Worm (Caenorhabditis elegans) whole organism, L2 larva: ENCODE measurements around the gene C45B11.2.

Experiments
- C34F6.9 ChIP-seq: fragments of 150-350 bp; optimal IDR thresholded peaks from 2 replicates; lab custom pipeline; 2014; ENCODE audit warnings: missing biosample characterization, missing genetic modification characterization
- Y55F3AM.14 ChIP-seq: fragments of 200-800 bp; sonication (Bioruptor generic); optimal IDR thresholded peaks from 2 replicates; lab custom pipeline; 2018; ENCODE audit warnings: mild to moderate bottlenecking, missing genetic modification characterization, missing compliant biosample characterization
- ZK546.5 ChIP-seq: sonication (generic microtip); optimal IDR thresholded peaks from 2 replicates; lab custom pipeline; 2017; ENCODE audit warnings: missing biosample characterization, missing genetic modification characterization
- alr-1 ChIP-seq: fragments of 150-350 bp; optimal IDR thresholded peaks from 2 replicates; lab custom pipeline; 2014; ENCODE audit warnings: missing biosample characterization, missing genetic modification characterization
- aly-2 ChIP-seq: fragments of 150-350 bp; optimal IDR thresholded peaks from 2 replicates; lab custom pipeline; 2014; ENCODE audit warnings: missing biosample characterization, missing genetic modification characterization
- blmp-1 ChIP-seq: sonication (generic microtip); optimal IDR thresholded peaks from 2 replicates; lab custom pipeline; 2017; ENCODE audit warnings: missing genetic modification characterization, mild to moderate bottlenecking, missing compliant biosample characterization, antibody characterized with exemption, moderate library complexity; ENCODE audit not compliant: insufficient read depth
- ceh-16 ChIP-seq: fragments of 150-350 bp; optimal IDR thresholded peaks from 2 replicates; lab custom pipeline; 2014; ENCODE audit warnings: missing biosample characterization, missing genetic modification characterization
- crh-2 ChIP-seq: sonication (generic microtip); optimal IDR thresholded peaks from 2 replicates; lab custom pipeline; 2017; ENCODE audit warnings: missing biosample characterization, missing genetic modification characterization
- egl-27 ChIP-seq: sonication (generic microtip); optimal IDR thresholded peaks from 3 replicates; lab custom pipeline; 2017; ENCODE audit warnings: missing biosample characterization, missing genetic modification reagents, missing genetic modification characterization
- elt-3 ChIP-seq: sonication (generic microtip); optimal IDR thresholded peaks from 2 replicates; lab custom pipeline; 2017; ENCODE audit warnings: missing biosample characterization, missing genetic modification characterization
- fos-1 ChIP-seq: fragments of 150-350 bp; optimal IDR thresholded peaks from 2 replicates; lab custom pipeline; 2014; ENCODE audit warnings: missing biosample characterization, missing genetic modification characterization
- gmeb-1 ChIP-seq: fragments of 150-350 bp; optimal IDR thresholded peaks from 2 replicates; lab custom pipeline; 2014; ENCODE audit warnings: missing biosample characterization, missing genetic modification characterization
- lin-13 ChIP-seq: fragments of 150-350 bp; optimal IDR thresholded peaks from 2 replicates; lab custom pipeline; 2014; ENCODE audit warnings: missing biosample characterization, missing genetic modification reagents, missing genetic modification characterization
- lsy-2 ChIP-seq, 2 experiments: fragments of 150-350 bp in 1 of 2; sonication (generic microtip) in 1 of 2; optimal IDR thresholded peaks; 2 replicates each; lab custom pipeline; 2014 to 2017; ENCODE audit warnings: missing biosample characterization in 2 of 2, missing genetic modification characterization in 2 of 2
- mab-5 ChIP-seq: fragments of 150-350 bp; optimal IDR thresholded peaks from 2 replicates; lab custom pipeline; 2014; ENCODE audit warnings: missing biosample characterization, missing genetic modification characterization
- mbf-1 ChIP-seq: sonication (generic microtip); optimal IDR thresholded peaks from 2 replicates; lab custom pipeline; 2017; ENCODE audit warnings: missing biosample characterization, missing genetic modification characterization
- mdl-1 ChIP-seq, 2 experiments: fragments of 150-350 bp in 1 of 2; sonication (generic microtip) in 1 of 2; optimal IDR thresholded peaks; 2 replicates each; lab custom pipeline; 2017; ENCODE audit warnings: missing biosample characterization in 2 of 2, missing genetic modification characterization in 2 of 2
- nhr-12 ChIP-seq: fragments of 150-350 bp; optimal IDR thresholded peaks from 2 replicates; lab custom pipeline; 2014; ENCODE audit warnings: missing biosample characterization, missing genetic modification characterization
- nhr-129 ChIP-seq: fragments of 150-350 bp; optimal IDR thresholded peaks from 2 replicates; lab custom pipeline; 2014; ENCODE audit warnings: missing biosample characterization, missing genetic modification characterization
- nhr-21 ChIP-seq: fragments of 150-350 bp; optimal IDR thresholded peaks from 2 replicates; lab custom pipeline; 2014; ENCODE audit warnings: missing biosample characterization, missing genetic modification characterization
- nhr-23 ChIP-seq: fragments of 150-350 bp; optimal IDR thresholded peaks from 2 replicates; lab custom pipeline; 2014; ENCODE audit warnings: missing biosample characterization, missing genetic modification reagents, missing genetic modification characterization
- nhr-237 ChIP-seq: fragments of 150-350 bp; optimal IDR thresholded peaks from 2 replicates; lab custom pipeline; 2014; ENCODE audit warnings: missing biosample characterization, missing genetic modification characterization
- nhr-25 ChIP-seq: fragments of 150-350 bp; sonication (generic microtip); optimal IDR thresholded peaks from 3 replicates; lab custom pipeline; 2014; ENCODE audit warnings: missing biosample characterization, missing genetic modification characterization
- nhr-77 ChIP-seq: fragments of 150-350 bp; optimal IDR thresholded peaks from 2 replicates; lab custom pipeline; 2014; ENCODE audit warnings: missing biosample characterization, missing genetic modification characterization
- sem-4 ChIP-seq: fragments of 150-350 bp; optimal IDR thresholded peaks from 2 replicates; lab custom pipeline; 2014; ENCODE audit warnings: missing biosample characterization, missing genetic modification reagents, missing genetic modification characterization
- skn-1 ChIP-seq: sonication (generic microtip); optimal IDR thresholded peaks from 2 replicates; lab custom pipeline; 2017; ENCODE audit warnings: missing biosample characterization, missing genetic modification characterization
- sma-3 ChIP-seq: sonication (generic microtip); optimal IDR thresholded peaks from 2 replicates; lab custom pipeline; 2016; ENCODE audit warnings: missing genetic modification reagents, missing genetic modification characterization, missing compliant biosample characterization
- sma-9 ChIP-seq, 2 experiments: fragments of 150-350 bp in 1 of 2; sonication (generic microtip) in 1 of 2; optimal IDR thresholded peaks; 2 replicates each; lab custom pipeline; 2014 to 2016; ENCODE audit warnings: missing genetic modification characterization in 2 of 2, mild to moderate bottlenecking in 1 of 2, missing biosample characterization in 1 of 2, missing compliant biosample characterization in 1 of 2, missing genetic modification reagents in 1 of 2, moderate library complexity in 1 of 2
- snpc-4 ChIP-seq: fragments of 150-350 bp; optimal IDR thresholded peaks from 2 replicates; lab custom pipeline; 2014; ENCODE audit warnings: missing biosample characterization, missing genetic modification characterization
- unc-39 ChIP-seq: fragments of 150-350 bp; optimal IDR thresholded peaks from 2 replicates; lab custom pipeline; 2014; ENCODE audit warnings: missing biosample characterization, missing genetic modification characterization
- unc-55 ChIP-seq: fragments of 150-350 bp; sonication (generic microtip); optimal IDR thresholded peaks from 3 replicates; lab custom pipeline; 2014; ENCODE audit warnings: missing biosample characterization, missing genetic modification reagents, missing genetic modification characterization
- unc-62 ChIP-seq: fragments of 150-350 bp; optimal IDR thresholded peaks from 2 replicates; lab custom pipeline; 2014; ENCODE audit warnings: missing biosample characterization, missing genetic modification reagents, missing genetic modification characterization
- zag-1 ChIP-seq: fragments of 150-350 bp; optimal IDR thresholded peaks from 2 replicates; lab custom pipeline; 2014; ENCODE audit warnings: missing biosample characterization, missing genetic modification characterization
- ztf-4 ChIP-seq: fragments of 150-350 bp; optimal IDR thresholded peaks from 2 replicates; lab custom pipeline; 2014; ENCODE audit warnings: missing biosample characterization, missing genetic modification characterization

C45B11.2 gene

DNA sequence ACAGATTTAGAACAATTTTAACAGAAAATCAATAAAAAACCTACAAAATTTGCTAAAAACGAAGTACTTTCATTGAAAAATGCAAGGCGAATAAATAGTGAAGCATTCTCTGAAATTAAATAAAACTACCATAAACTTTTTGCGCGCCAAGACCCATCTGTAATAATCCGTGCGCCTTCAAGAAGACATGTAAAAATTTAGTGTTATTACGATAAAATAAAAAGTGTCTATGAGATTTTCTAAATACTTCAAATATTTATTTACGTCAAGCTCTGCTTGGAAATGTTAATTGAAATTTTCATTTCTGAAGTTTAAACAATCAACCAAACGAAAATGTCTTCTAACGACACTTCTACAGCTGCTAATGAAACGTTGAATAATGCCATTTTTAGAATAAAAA is 2.5 kb upstream of the C45B11.2 start, which contains the start of gene C45B11.9:
Gene C45B11.9, plus strand, starts transcription at position 301 of the 400 bp plus-strand sequence.
- TF ChIP-seq snpc-4 (no peak), nhr-21 (tag; lab: Kevin White, UChicago) (no peak), lsy-2 (tag; optimal IDR thresholded peaks at IDR 0.05; lab: Kevin White, UChicago) (no peak), zag-1 (tag; lab: Kevin White, UChicago) (no peak), elt-3 (tag; lab: Kevin White, UChicago) (no peak), nhr-77 (tag; lab: Kevin White, UChicago) (no peak), Y55F3AM.14 (GFP tag; lab: Kevin White, UChicago) (no peak), blmp-1 (tag; lab: Kevin White, UChicago) (no peak), ztf-4 (tag; lab: Kevin White, UChicago) (no peak), skn-1 (tag; lab: Kevin White, UChicago) (no peak)

- TF ChIP-seq nhr-12: no peak
- no peak for TF ChIP-seq fos-1
- TF ChIP-seq unc-39 (tag; lab: Kevin White, UChicago): no peak
- no peak for TF ChIP-seq ZK546.5 (tag; lab: Kevin White, UChicago)
- no peak for TF ChIP-seq aly-2 (tag; lab: Kevin White, UChicago)
- TF ChIP-seq C34F6.9 (tag; lab: Kevin White, UChicago): no peak
Measured at ce11 chrV:11040473-11040872, 2.0 kb upstream of the C45B11.2 start, which contains the start of gene C45B11.8. TSS of gene C45B11.8 (plus strand) at chrV:11040773.

DNA sequence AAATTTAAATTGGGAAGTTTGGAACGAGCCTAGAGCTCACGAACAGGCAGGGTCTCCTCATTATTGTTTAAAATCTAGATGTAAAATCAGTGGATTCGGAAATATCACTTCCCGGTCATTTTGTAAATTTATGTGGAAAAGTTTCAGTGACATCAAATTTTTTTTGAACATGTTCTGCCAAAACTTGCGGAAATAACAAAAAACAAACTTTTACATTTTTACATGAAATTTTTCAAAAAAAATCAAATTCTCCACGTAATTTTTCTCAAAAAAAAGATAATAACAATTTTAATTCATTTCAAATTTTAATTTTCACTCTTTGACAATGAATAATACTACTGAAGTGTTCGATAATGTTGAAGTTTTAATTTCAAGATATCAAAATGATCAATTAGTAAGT is 1.0 kb upstream of the C45B11.2 start, which contains the start of gene C45B11.5:
Gene C45B11.5, plus strand, starts transcription at position 301 of the 400 bp plus-strand sequence.
- TF ChIP-seq mab-5 (tag; lab: Kevin White, UChicago) (no peak), fos-1 (no peak)
- TF ChIP-seq, all 48 proteins: peak for 0

ce11 chrV:11043767-11044166 is 1.3 kb downstream of the C45B11.2 start, which contains the start of gene C45B11.6:
TSS of gene C45B11.6 (plus strand) at chrV:11044067.
- TF ChIP-seq unc-62: no peak
- no peak for TF ChIP-seq snpc-4
- TF ChIP-seq nhr-23: no peak
- TF ChIP-seq nhr-129 (tag; lab: Kevin White, UChicago): no peak

DNA sequence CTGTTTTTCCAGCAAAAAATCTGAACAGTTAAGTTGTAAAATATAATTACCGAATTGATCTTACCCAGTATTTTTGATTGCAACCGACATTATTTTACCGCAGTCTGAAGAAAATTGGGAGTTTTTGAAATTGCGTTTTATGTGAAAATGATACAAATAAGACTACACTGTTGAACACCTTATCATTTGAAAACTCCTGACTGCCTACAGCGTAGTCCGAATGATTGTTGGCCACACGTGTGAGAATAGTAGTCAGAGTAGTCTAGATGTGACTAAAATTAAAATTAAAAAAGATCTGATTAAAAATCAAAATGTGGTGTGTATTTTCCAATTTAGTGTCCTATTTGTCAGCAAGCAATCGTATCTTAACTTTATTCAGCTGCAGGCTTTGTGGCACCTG is 4.2 kb downstream of the C45B11.2 start, which contains the start of gene dhs-18:
Gene dhs-18, minus strand, starts transcription at position 104 of the 400 bp plus-strand sequence.
- TF ChIP-seq fos-1: no peak
- no peak for TF ChIP-seq lsy-2 (tag; optimal IDR thresholded peaks at IDR 0.05; lab: Kevin White, UChicago)
- no peak for TF ChIP-seq nhr-21 (tag; lab: Kevin White, UChicago)
- TF ChIP-seq sma-9 (GFP tag; optimal IDR thresholded peaks at IDR 0.05; lab: Kevin White, UChicago): peak; percentile 30
- TF ChIP-seq sma-9 (tag; optimal IDR thresholded peaks at IDR 0.05; lab: Kevin White, UChicago): no peak
- peak; percentile 26 for TF ChIP-seq crh-2 (tag; lab: Kevin White, UChicago)
- TF ChIP-seq mdl-1 (tag; optimal IDR thresholded peaks at IDR 0.05; lab: Kevin White, UChicago): no peak
- TF ChIP-seq ceh-16: no peak

- no peak for TF ChIP-seq sma-3 (GFP tag; lab: Kevin White, UChicago)
- no peak for TF ChIP-seq egl-27
- TF ChIP-seq sma-9 (GFP tag; optimal IDR thresholded peaks at IDR 0.05; lab: Kevin White, UChicago): no peak
- no peak for TF ChIP-seq sma-9 (tag; optimal IDR thresholded peaks at IDR 0.05; lab: Kevin White, UChicago)
- TF ChIP-seq ceh-16: no peak
- no peak for TF ChIP-seq Y55F3AM.14 (GFP tag; lab: Kevin White, UChicago)
- no peak for TF ChIP-seq snpc-4
- TF ChIP-seq unc-55: no peak
- no peak for TF ChIP-seq sem-4 (tag; lab: Kevin White, UChicago)
- TF ChIP-seq nhr-25: no peak
- no peak for TF ChIP-seq nhr-237 (tag; lab: Kevin White, UChicago)
- TF ChIP-seq gmeb-1 (tag; lab: Kevin White, UChicago): no peak
- TF ChIP-seq nhr-12: no peak
- TF ChIP-seq mbf-1 (tag; lab: Kevin White, UChicago): no peak
- TF ChIP-seq nhr-77 (tag; lab: Kevin White, UChicago): no peak
- TF ChIP-seq nhr-23: no peak
- TF ChIP-seq blmp-1 (tag; lab: Kevin White, UChicago): no peak
- TF ChIP-seq lin-13: no peak
- no peak for TF ChIP-seq lsy-2 (tag; optimal IDR thresholded peaks at IDR 0.05; lab: Kevin White, UChicago)
- TF ChIP-seq alr-1 (tag; lab: Kevin White, UChicago): no peak
Measured at ce11 chrV:11048678-11049077, 6.2 kb downstream of the C45B11.2 start, which contains the start of gene srh-74. TSS of gene srh-74 (minus strand) at chrV:11048778.
